Worm (Caenorhabditis elegans): ENCODE measurements around the gene decr-1.1.

decr-1.1 gene

ce11 chrV:13785767-13786166, 3.6 kb downstream of the decr-1.1 start:
- TF ChIP-seq dmd-4 (tag; optimal IDR thresholded peaks at IDR 0.05; ENCODE audit: borderline replicate concordance) (no peak), ceh-22 (tag; optimal IDR thresholded peaks at IDR 0.05) (no peak), sdc-2 (tag; optimal IDR thresholded peaks at IDR 0.05) (no peak), elt-4 (tag; optimal IDR thresholded peaks at IDR 0.05) (no peak), ceh-31 (tag; optimal IDR thresholded peaks at IDR 0.05) (no peak), eyg-1 (tag; optimal IDR thresholded peaks at IDR 0.05) (no peak), ama-1 (optimal IDR thresholded peaks at IDR 0.05) (no peak), ets-4 (tag; optimal IDR thresholded peaks at IDR 0.05) (no peak), nhr-11 (tag; optimal IDR thresholded peaks at IDR 0.05) (no peak), C38D4.7 (GFP tag; optimal IDR thresholded peaks at IDR 0.05) (no peak), pros-1 (tag; optimal IDR thresholded peaks at IDR 0.05) (no peak), ceh-30 (tag; optimal IDR thresholded peaks at IDR 0.05) (no peak), pha-4 (tag; optimal IDR thresholded peaks at IDR 0.05) (no peak), C08G9.2 (tag; optimal IDR thresholded peaks at IDR 0.05) (no peak), zip-5 (tag; optimal IDR thresholded peaks at IDR 0.05) (no peak), ttx-3 (tag; optimal IDR thresholded peaks at IDR 0.05) (no peak), npax-4 (tag; optimal IDR thresholded peaks at IDR 0.05) (no peak), syd-9 (tag; optimal IDR thresholded peaks at IDR 0.05) (no peak), odd-2 (tag; optimal IDR thresholded peaks at IDR 0.05) (no peak), elt-2 (tag; optimal IDR thresholded peaks at IDR 0.05) (no peak)

- TF ChIP-seq hlh-8 (tag; optimal IDR thresholded peaks at IDR 0.05), result no peak
- peak; percentile 60 for TF ChIP-seq nfya-1 (tag; optimal IDR thresholded peaks at IDR 0.05)
- TF ChIP-seq elt-2 (tag; optimal IDR thresholded peaks at IDR 0.05), result peak; percentile 12
- TF ChIP-seq ceh-31 (tag; optimal IDR thresholded peaks at IDR 0.05), result peak; percentile 14
- TF ChIP-seq tbx-2 (tag; optimal IDR thresholded peaks at IDR 0.05), result peak; percentile 14
- peak; percentile 14 for TF ChIP-seq ets-4 (tag; optimal IDR thresholded peaks at IDR 0.05)
- no peak for TF ChIP-seq pax-1 (tag; optimal IDR thresholded peaks at IDR 0.05)
Measured at ce11 chrV:13787225-13787898, 5.2 kb downstream of the decr-1.1 start, which contains the start of the genes F53C11.4 and F53C11.5. Gene F53C11.4, minus strand, starts transcription at chrV:13787352. Gene F53C11.5, plus strand, starts transcription at chrV:13787549.

DNA sequence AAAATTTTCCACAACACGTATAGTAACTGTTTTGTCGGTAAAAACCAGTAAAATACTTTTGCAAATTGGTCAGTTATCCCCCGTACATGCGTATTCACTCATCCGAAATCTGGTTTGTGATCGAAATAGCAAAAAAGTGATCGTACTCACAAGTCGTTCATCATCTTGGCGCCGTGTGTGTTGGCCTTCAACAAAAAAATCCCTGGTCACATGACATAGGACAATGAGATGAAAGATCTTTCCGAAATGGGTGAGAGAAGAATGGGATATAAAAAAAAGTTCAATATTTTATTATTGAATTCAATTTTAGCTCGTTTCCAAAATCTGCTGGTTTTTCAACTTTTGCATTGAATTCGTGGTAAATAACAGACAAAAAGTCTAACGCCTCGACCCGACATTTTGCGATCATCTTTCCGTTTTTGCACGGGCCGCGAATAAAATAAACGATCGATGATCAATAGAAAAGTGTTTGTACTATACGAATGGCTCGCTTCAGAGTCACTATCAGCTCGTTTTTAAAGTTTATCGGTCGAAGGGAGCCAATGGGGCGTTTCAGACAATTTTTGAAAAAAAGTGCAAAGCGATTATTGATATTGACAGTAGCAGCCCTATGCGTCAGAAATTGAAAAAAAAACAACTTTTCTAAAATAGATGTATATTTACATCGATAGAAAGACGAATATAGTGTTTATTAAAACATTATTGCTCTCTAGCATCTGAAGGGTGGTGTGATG, 5.9 kb downstream of the decr-1.1 start:
- TF ChIP-seq ceh-19 (GFP tag; optimal IDR thresholded peaks at IDR 0.05) (no peak), C38D4.7 (GFP tag; optimal IDR thresholded peaks at IDR 0.05) (no peak), ref-2 (tag; optimal IDR thresholded peaks at IDR 0.05) (no peak), K02D7.2 (tag; optimal IDR thresholded peaks at IDR 0.05) (no peak), T23F11.4 (GFP tag; optimal IDR thresholded peaks at IDR 0.05) (no peak), pag-3 (tag; optimal IDR thresholded peaks at IDR 0.05; ENCODE audit: borderline replicate concordance) (no peak), pha-4 (tag; optimal IDR thresholded peaks at IDR 0.05) (no peak), pros-1 (tag; optimal IDR thresholded peaks at IDR 0.05) (no peak), Y22D7AL.16 (tag; optimal IDR thresholded peaks at IDR 0.05) (no peak), ceh-48 (tag; optimal IDR thresholded peaks at IDR 0.05) (no peak)

DNA sequence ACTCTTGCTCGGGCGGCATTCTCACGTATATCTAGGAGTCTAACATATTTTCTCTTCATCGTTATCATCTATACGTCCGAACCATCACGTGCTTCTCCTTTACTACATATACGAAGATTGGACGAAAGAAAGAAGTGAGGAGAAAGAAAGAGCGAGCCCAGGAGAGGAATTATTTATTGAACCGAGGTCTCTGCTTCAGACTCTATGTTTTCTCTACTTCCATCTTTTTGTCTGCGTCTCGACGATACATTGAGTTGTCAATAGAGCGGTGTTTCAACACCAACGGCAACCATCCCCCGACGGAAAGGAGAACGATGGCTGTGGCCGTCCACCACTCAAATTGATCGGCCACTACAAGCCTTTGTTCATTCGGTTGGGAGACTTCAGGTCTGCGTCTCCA, 7.2 kb downstream of the decr-1.1 start:
- TF ChIP-seq ceh-2 (tag; optimal IDR thresholded peaks at IDR 0.05), result peak; percentile 51
- peak; percentile 27 for TF ChIP-seq Y22D7AL.16 (tag; optimal IDR thresholded peaks at IDR 0.05)
- peak; percentile 14 for TF ChIP-seq T23F11.4 (GFP tag; optimal IDR thresholded peaks at IDR 0.05)
- no peak for TF ChIP-seq tbx-7 (tag; optimal IDR thresholded peaks at IDR 0.05)
- TF ChIP-seq ets-4 (tag; optimal IDR thresholded peaks at IDR 0.05), result peak; percentile 73
- no peak for TF ChIP-seq pros-1 (tag; optimal IDR thresholded peaks at IDR 0.05)
- TF ChIP-seq madf-2 (tag; optimal IDR thresholded peaks at IDR 0.05), result no peak
- TF ChIP-seq hlh-30 (tag; optimal IDR thresholded peaks at IDR 0.05; ENCODE audit: insufficient read depth), result peak; percentile 71
- TF ChIP-seq pag-3 (tag; optimal IDR thresholded peaks at IDR 0.05; ENCODE audit: borderline replicate concordance), result no peak
- peak; percentile 35 for TF ChIP-seq K09A11.1 (tag; optimal IDR thresholded peaks at IDR 0.05; ENCODE audit: insufficient read depth)
- no peak for TF ChIP-seq sox-4 (tag; optimal IDR thresholded peaks at IDR 0.05)
- TF ChIP-seq ztf-16 (tag; optimal IDR thresholded peaks at IDR 0.05), result peak; percentile 13
- TF ChIP-seq ceh-48 (tag; optimal IDR thresholded peaks at IDR 0.05), result peak; percentile 70
- TF ChIP-seq pqm-1 (tag; optimal IDR thresholded peaks at IDR 0.05), result no peak
- TF ChIP-seq lim-6 (tag; optimal IDR thresholded peaks at IDR 0.05), result peak; percentile 47
- no peak for TF ChIP-seq nhr-11 (tag; optimal IDR thresholded peaks at IDR 0.05)
- peak; percentile 47 for TF ChIP-seq hlh-8 (tag; optimal IDR thresholded peaks at IDR 0.05)
- TF ChIP-seq ceh-14 (tag; optimal IDR thresholded peaks at IDR 0.05), result peak; percentile 90
- TF ChIP-seq nfya-1 (tag; optimal IDR thresholded peaks at IDR 0.05), result peak; percentile 94
- TF ChIP-seq dmd-4 (tag; optimal IDR thresholded peaks at IDR 0.05; ENCODE audit: borderline replicate concordance), result peak; percentile 83
- TF ChIP-seq F13H6.1 (tag; optimal IDR thresholded peaks at IDR 0.05), result peak; percentile 58
- no peak for TF ChIP-seq elt-4 (tag; optimal IDR thresholded peaks at IDR 0.05)
- peak; percentile 79 for TF ChIP-seq tbx-2 (tag; optimal IDR thresholded peaks at IDR 0.05)
- TF ChIP-seq ama-1 (optimal IDR thresholded peaks at IDR 0.05), result no peak
- TF ChIP-seq pax-1 (tag; optimal IDR thresholded peaks at IDR 0.05), result peak; percentile 57
- TF ChIP-seq ceh-30 (tag; optimal IDR thresholded peaks at IDR 0.05), result peak; percentile 90
